Worm (Caenorhabditis elegans): ENCODE data around the gene M02D8.7.

ce11 chrX:8714845-8715244 is 28.0 kb downstream of the M02D8.7 start:
- TF ChIP-seq fkh-10 (GFP tag; optimal IDR thresholded peaks at IDR 0.05): no peak
- no peak for TF ChIP-seq nhr-11 (tag; optimal IDR thresholded peaks at IDR 0.05)
- no peak for TF ChIP-seq pha-4 (tag; optimal IDR thresholded peaks at IDR 0.05)
- TF ChIP-seq unc-86 (tag; optimal IDR thresholded peaks at IDR 0.05): no peak
- TF ChIP-seq mec-3 (tag; optimal IDR thresholded peaks at IDR 0.05; ENCODE audit: borderline replicate concordance): no peak
- TF ChIP-seq odd-2 (tag; optimal IDR thresholded peaks at IDR 0.05): no peak
- TF ChIP-seq T23F11.4 (GFP tag; optimal IDR thresholded peaks at IDR 0.05): no peak
- no peak for TF ChIP-seq ref-2 (tag; optimal IDR thresholded peaks at IDR 0.05)
- no peak for TF ChIP-seq pros-1 (tag; optimal IDR thresholded peaks at IDR 0.05)
- TF ChIP-seq ceh-6 (GFP tag; optimal IDR thresholded peaks at IDR 0.05): no peak
- TF ChIP-seq lim-6 (tag; optimal IDR thresholded peaks at IDR 0.05): no peak
- TF ChIP-seq ceh-34 (tag; optimal IDR thresholded peaks at IDR 0.05): no peak
- no peak for TF ChIP-seq hlh-13 (GFP tag; optimal IDR thresholded peaks at IDR 0.05)

All from whole organism, late embryonic.